Fruit fly (Drosophila melanogaster) whole organism, embryonic: ENCODE data around the gene kirre.

ENCODE experiments used
- Atf3 ChIP-seq: fragments of 200-800 bp; sonication (Bioruptor generic); optimal IDR thresholded peaks from 3 replicates; lab custom pipeline; 2016; ENCODE audit warnings: missing biosample characterization, missing genetic modification characterization
- Bgb ChIP-seq: fragments of 200-800 bp; sonication (Bioruptor generic); IDR thresholded peaks from 2 replicates; pipeline ENCODE4 v1.3.6; 2022; ENCODE audit warnings: missing biosample characterization, missing genetic modification characterization; ENCODE audit not compliant: partially characterized antibody
- BtbVII ChIP-seq: fragments of 200-800 bp; sonication (Bioruptor generic); optimal IDR thresholded peaks from 3 replicates; lab custom pipeline; 2017; ENCODE audit warnings: missing biosample characterization, mild to moderate bottlenecking, missing genetic modification characterization
- CG10147 ChIP-seq: fragments of 200-800 bp; sonication (Bioruptor generic); optimal IDR thresholded peaks from 2 replicates; lab custom pipeline; 2019; ENCODE audit warnings: missing biosample characterization, mild to moderate bottlenecking, missing genetic modification characterization, moderate library complexity
- CG12744 ChIP-seq: fragments of 200-800 bp; sonication (Bioruptor generic); optimal IDR thresholded peaks from 2 replicates; lab custom pipeline; 2016; ENCODE audit warnings: missing biosample characterization, missing genetic modification characterization
- CG13775 ChIP-seq: fragments of 200-800 bp; sonication (Bioruptor generic); optimal IDR thresholded peaks from 3 replicates; lab custom pipeline; 2017; ENCODE audit warnings: missing biosample characterization, mild to moderate bottlenecking, missing genetic modification characterization
- CG14050 ChIP-seq: fragments of 200-800 bp; sonication (Bioruptor generic); IDR thresholded peaks from 3 replicates; pipeline ENCODE4 v1.3.6; 2022; ENCODE audit warnings: missing biosample characterization, missing genetic modification characterization
- CG1647 ChIP-seq: fragments of 200-800 bp; sonication (Bioruptor generic); optimal IDR thresholded peaks from 3 replicates; lab custom pipeline; 2016; ENCODE audit warnings: missing biosample characterization, missing genetic modification characterization
- CG17186 ChIP-seq: fragments of 200-800 bp; sonication (Bioruptor generic); optimal IDR thresholded peaks from 3 replicates; lab custom pipeline; 2017; ENCODE audit warnings: missing biosample characterization, missing genetic modification reagents, missing genetic modification characterization
- CG17829 ChIP-seq: fragments of 200-800 bp; optimal IDR thresholded peaks from 2 replicates; lab custom pipeline; 2019; ENCODE audit warnings: missing biosample characterization, mild to moderate bottlenecking, missing genetic modification characterization, moderate library complexity
- CG18619 ChIP-seq: fragments of 200-800 bp; sonication (Bioruptor generic); optimal IDR thresholded peaks from 3 replicates; lab custom pipeline; 2017; ENCODE audit warnings: missing biosample characterization, mild to moderate bottlenecking, missing genetic modification characterization
- CG33213 ChIP-seq: fragments of 200-800 bp; sonication (Bioruptor generic); optimal IDR thresholded peaks from 3 replicates; lab custom pipeline; 2016; ENCODE audit warnings: missing biosample characterization, missing genetic modification characterization
- CG3407 ChIP-seq: fragments of 200-800 bp; sonication (Bioruptor generic); optimal IDR thresholded peaks from 2 replicates; lab custom pipeline; 2018; ENCODE audit warnings: missing biosample characterization, mild to moderate bottlenecking, missing genetic modification characterization
- CG4360 ChIP-seq: fragments of 200-800 bp; sonication (Bioruptor generic); IDR thresholded peaks from 2 replicates; pipeline ENCODE4 v1.3.6; 2022; ENCODE audit warnings: missing biosample characterization, missing genetic modification characterization
- CG43689 ChIP-seq: fragments of 200-800 bp; sonication (Bioruptor generic); IDR thresholded peaks from 2 replicates; pipeline ENCODE4 v1.3.6; 2022; ENCODE audit warnings: missing biosample characterization, missing genetic modification characterization
- CG4707 ChIP-seq: fragments of 200-800 bp; sonication (Bioruptor generic); optimal IDR thresholded peaks from 2 replicates; lab custom pipeline; 2018; ENCODE audit warnings: missing biosample characterization, mild to moderate bottlenecking, missing genetic modification characterization, moderate library complexity
- CG5245 ChIP-seq: fragments of 200-800 bp; sonication (Bioruptor generic); optimal IDR thresholded peaks from 3 replicates; lab custom pipeline; 2016; ENCODE audit warnings: missing biosample characterization, missing genetic modification characterization
- CG7786 ChIP-seq: fragments of 200-800 bp; sonication (Bioruptor generic); optimal IDR thresholded peaks from 2 replicates; lab custom pipeline; 2016; ENCODE audit warnings: missing biosample characterization, missing genetic modification characterization
- CG9932 ChIP-seq: fragments of 200-800 bp; sonication (Bioruptor generic); IDR thresholded peaks from 2 replicates; pipeline ENCODE4 v1.3.6; 2022; ENCODE audit warnings: missing biosample characterization, missing genetic modification characterization
- CrebB ChIP-seq: fragments of 200-800 bp; sonication (Bioruptor generic); optimal IDR thresholded peaks from 3 replicates; lab custom pipeline; 2018; ENCODE audit warnings: missing biosample characterization, mild to moderate bottlenecking, missing genetic modification characterization
- Dad ChIP-seq: fragments of 200-800 bp; sonication (Bioruptor generic); optimal IDR thresholded peaks from 3 replicates; lab custom pipeline; 2016; ENCODE audit warnings: missing biosample characterization, missing genetic modification characterization
- Dll ChIP-seq: fragments of 200-800 bp; sonication (Bioruptor generic); IDR thresholded peaks from 4 replicates; pipeline ENCODE4 v1.3.6; 2022; ENCODE audit warnings: missing biosample characterization, missing genetic modification characterization; ENCODE audit not compliant: partially characterized antibody
- H2.0 ChIP-seq: fragments of 200-800 bp; sonication (Bioruptor generic); IDR thresholded peaks from 2 replicates; pipeline ENCODE4 v1.3.6; 2022; ENCODE audit warnings: missing biosample characterization, missing genetic modification characterization
- Kr ChIP-seq: fragments of 200-800 bp; sonication (Bioruptor generic); optimal IDR thresholded peaks from 2 replicates; lab custom pipeline; 2017; ENCODE audit warnings: missing biosample characterization, mild to moderate bottlenecking, missing genetic modification characterization
- MTF-1 ChIP-seq: fragments of 200-800 bp; sonication (Bioruptor generic); optimal IDR thresholded peaks from 2 replicates; lab custom pipeline; 2018; ENCODE audit warnings: missing biosample characterization, mild to moderate bottlenecking, missing genetic modification characterization, borderline replicate concordance
- Mad ChIP-seq: fragments of 200-800 bp; sonication (Bioruptor generic); optimal IDR thresholded peaks from 2 replicates; lab custom pipeline; 2016; ENCODE audit warnings: missing biosample characterization, missing genetic modification characterization
- Sox102F ChIP-seq: fragments of 200-800 bp; sonication (Bioruptor generic); optimal IDR thresholded peaks from 2 replicates; lab custom pipeline; 2018; ENCODE audit warnings: missing biosample characterization, mild to moderate bottlenecking, missing genetic modification characterization, moderate library complexity
- Stat92E ChIP-seq, 3 experiments: fragments of >200 bp in 2 of 3; fragments of 200-800 bp in 1 of 3; sonication (Bioruptor generic) in 1 of 3; optimal IDR thresholded peaks; 2 replicates each; lab custom pipeline; 2017 to 2019; ENCODE audit warnings: missing biosample characterization in 3 of 3, missing genetic modification characterization in 3 of 3, mild to moderate bottlenecking in 1 of 3, moderate library complexity in 1 of 3
- ase ChIP-seq: fragments of 200-800 bp; sonication (Bioruptor generic); IDR thresholded peaks from 3 replicates; pipeline ENCODE4 v1.3.6; 2022; ENCODE audit warnings: missing biosample characterization, missing genetic modification characterization
- bab2 ChIP-seq: fragments of 200-800 bp; sonication (Bioruptor generic); optimal IDR thresholded peaks from 2 replicates; lab custom pipeline; 2016; ENCODE audit warnings: missing biosample characterization, missing genetic modification characterization
- btn ChIP-seq: fragments of 200-800 bp; sonication (Bioruptor generic); optimal IDR thresholded peaks from 2 replicates; lab custom pipeline; 2016; ENCODE audit warnings: missing biosample characterization, missing genetic modification characterization
- croc ChIP-seq: fragments of 200-800 bp; sonication (Bioruptor generic); conservative IDR thresholded peaks from 3 replicates; pipeline ENCODE4 v1.3.6; 2022; ENCODE audit warnings: missing biosample characterization, missing genetic modification characterization
- gt ChIP-seq: fragments of 200-800 bp; sonication (Bioruptor generic); IDR thresholded peaks from 2 replicates; pipeline ENCODE4 v1.3.6; 2022; ENCODE audit warnings: missing biosample characterization, missing genetic modification characterization
- hth ChIP-seq: fragments of >200 bp; optimal IDR thresholded peaks from 2 replicates; lab custom pipeline; 2017; ENCODE audit warnings: inconsistent platforms
- odd ChIP-seq: fragments of 200-800 bp; sonication (Bioruptor generic); optimal IDR thresholded peaks from 2 replicates; lab custom pipeline; 2017; ENCODE audit warnings: missing biosample characterization, mild to moderate bottlenecking, missing genetic modification characterization
- scrt ChIP-seq: fragments of 200-800 bp; sonication (Bioruptor generic); optimal IDR thresholded peaks from 2 replicates; lab custom pipeline; 2018; ENCODE audit warnings: missing biosample characterization, mild to moderate bottlenecking, missing genetic modification characterization, moderate library complexity
- slbo ChIP-seq: fragments of 200-800 bp; sonication (Bioruptor generic); IDR thresholded peaks from 2 replicates; pipeline ENCODE4 v1.3.6; 2022; ENCODE audit warnings: missing biosample characterization, missing genetic modification characterization
- slou ChIP-seq: fragments of 200-800 bp; sonication (Bioruptor generic); optimal IDR thresholded peaks from 3 replicates; lab custom pipeline; 2016; ENCODE audit warnings: missing biosample characterization, missing genetic modification characterization
- sna ChIP-seq: fragments of 200-800 bp; sonication (Bioruptor generic); IDR thresholded peaks from 2 replicates; pipeline ENCODE4 v1.3.6; 2022; ENCODE audit warnings: missing biosample characterization, missing genetic modification characterization; ENCODE audit not compliant: partially characterized antibody
- sob ChIP-seq: fragments of 200-800 bp; sonication (Bioruptor generic); IDR thresholded peaks from 2 replicates; pipeline ENCODE4 v1.3.6; 2022; ENCODE audit warnings: missing biosample characterization, missing genetic modification characterization
- ssp ChIP-seq: fragments of 200-800 bp; sonication (Bioruptor generic); IDR thresholded peaks from 2 replicates; pipeline ENCODE4 v1.3.6; 2022; ENCODE audit warnings: missing biosample characterization, missing genetic modification characterization
- tio ChIP-seq: fragments of 200-800 bp; sonication (Bioruptor generic); optimal IDR thresholded peaks from 2 replicates; lab custom pipeline; 2017; ENCODE audit warnings: missing biosample characterization, missing genetic modification characterization, inconsistent platforms
- vvl ChIP-seq: fragments of 200-800 bp; sonication (Bioruptor generic); IDR thresholded peaks from 2 replicates; pipeline ENCODE4 v1.3.6; 2022; ENCODE audit warnings: missing biosample characterization, missing genetic modification characterization
- yki ChIP-seq: fragments of >200 bp; optimal IDR thresholded peaks from 3 replicates; lab custom pipeline; 2018
- z ChIP-seq: fragments of 200-800 bp; sonication (Bioruptor generic); IDR thresholded peaks from 3 replicates; pipeline ENCODE4 v1.3.6; 2022; ENCODE audit warnings: missing biosample characterization, missing genetic modification characterization

kirre gene

dm6 chrX:3039743-3040142, 299.6 kb downstream of the kirre start (continued):
- no peak for TF ChIP-seq CG12744 (GFP tag; lab: Kevin White, UChicago)
- no peak for TF ChIP-seq gt (GFP tag; lab: Robert Waterston, UW)
- TF ChIP-seq CG10147 (GFP tag; lab: Kevin White, UChicago): no peak
- TF ChIP-seq ase (GFP tag; lab: Robert Waterston, UW): no peak
- no peak for TF ChIP-seq CG43689 (GFP tag; lab: Robert Waterston, UW)
- peak; percentile 16 for TF ChIP-seq btn (GFP tag; lab: Kevin White, UChicago)
- TF ChIP-seq scrt (GFP tag; lab: Kevin White, UChicago): no peak
- TF ChIP-seq sob (GFP tag; lab: Robert Waterston, UW): no peak
- peak; percentile 24 for TF ChIP-seq tio (GFP tag; lab: Kevin White, UChicago)
- peak; percentile 56 for TF ChIP-seq Sox102F (GFP tag; lab: Kevin White, UChicago)
- no peak for TF ChIP-seq ssp (GFP tag; lab: Robert Waterston, UW)
- TF ChIP-seq vvl: peak; percentile 72
- no peak for TF ChIP-seq CG33213 (GFP tag; lab: Kevin White, UChicago)
- TF ChIP-seq Dad (GFP tag; lab: Kevin White, UChicago): no peak
- TF ChIP-seq CG7786: no peak
- TF ChIP-seq CG13775 (GFP tag; lab: Kevin White, UChicago): peak; percentile 12
- TF ChIP-seq Atf3: no peak
- TF ChIP-seq Stat92E (GFP tag; optimal IDR thresholded peaks at IDR 0.05; lab: Kevin White, UChicago): no peak
- no peak for TF ChIP-seq bab2
- no peak for TF ChIP-seq sna (GFP tag; lab: Robert Waterston, UW)
- peak; percentile 17 for TF ChIP-seq CG5245 (GFP tag; lab: Kevin White, UChicago)
- no peak for TF ChIP-seq slou (GFP tag; lab: Kevin White, UChicago)
- peak; percentile 54 for TF ChIP-seq CG17829 (tag; lab: Kevin White, UChicago)
- TF ChIP-seq z (GFP tag; lab: Robert Waterston, UW): no peak
- no peak for TF ChIP-seq CG1647
- no peak for TF ChIP-seq MTF-1 (GFP tag; lab: Kevin White, UChicago)
- no peak for TF ChIP-seq BtbVII (GFP tag; lab: Kevin White, UChicago)
- no peak for TF ChIP-seq Kr
- no peak for TF ChIP-seq odd (GFP tag; lab: Kevin White, UChicago)
- no peak for TF ChIP-seq CG9932 (GFP tag; lab: Robert Waterston, UW)
- TF ChIP-seq hth (lab: Kevin White, UChicago): no peak
- no peak for TF ChIP-seq CG17186 (GFP tag; lab: Kevin White, UChicago)
- TF ChIP-seq Dll (GFP tag; lab: Robert Waterston, UW): no peak
- no peak for TF ChIP-seq yki (lab: Kevin White, UChicago)
- peak; percentile 43; the same call in 2 of the 3 replicates for TF ChIP-seq croc (GFP tag; lab: Robert Waterston, UW)
- TF ChIP-seq CrebB (tag; lab: Kevin White, UChicago): no peak
- TF ChIP-seq CG4360 (GFP tag; lab: Robert Waterston, UW): no peak
- TF ChIP-seq CG3407 (GFP tag; lab: Kevin White, UChicago): no peak
- no peak for TF ChIP-seq CG4707 (GFP tag; lab: Kevin White, UChicago)
- TF ChIP-seq H2.0 (GFP tag; lab: Robert Waterston, UW): no peak; the same call in 1 of the 2 replicates
- TF ChIP-seq slbo (GFP tag; lab: Robert Waterston, UW): peak; percentile 43; the same call in 1 of the 2 replicates
- TF ChIP-seq Mad: no peak
- no peak for TF ChIP-seq CG18619
- TF ChIP-seq CG14050 (GFP tag; lab: Robert Waterston, UW): no peak
- TF ChIP-seq Bgb (GFP tag; lab: Robert Waterston, UW): no peak
- TF ChIP-seq, all 482 proteins: peak for 123
